Worm (Caenorhabditis elegans): ENCODE results near the gene gba-4.

- TF ChIP-seq him-1 (tag; optimal IDR thresholded peaks at IDR 0.05) (no peak), dao-5 (tag; optimal IDR thresholded peaks at IDR 0.05) (no peak), W03F9.2 (tag; optimal IDR thresholded peaks at IDR 0.05) (no peak)
Measured at ce11 chrIV:5354124-5354523, 3.4 kb upstream of the gba-4 start, which contains the start of gene Y4C6B.1.
